Worm (Caenorhabditis elegans): ENCODE data around the gene F28B4.3.

ce11 chrX:3272580-3272979 is 37.4 kb upstream of the F28B4.3 start, which contains the start of gene K09C4.7:
- TF ChIP-seq mep-1 (tag; optimal IDR thresholded peaks at IDR 0.05), result no peak
- TF ChIP-seq nhr-76 (tag; optimal IDR thresholded peaks at IDR 0.05), result no peak
- TF ChIP-seq pha-4 (tag; optimal IDR thresholded peaks at IDR 0.05), result no peak
- no peak for TF ChIP-seq nhr-28 (tag; optimal IDR thresholded peaks at IDR 0.05)
- no peak for TF ChIP-seq unc-39 (tag; optimal IDR thresholded peaks at IDR 0.05)
- TF ChIP-seq snpc-4 (tag; optimal IDR thresholded peaks at IDR 0.05), result no peak
- TF ChIP-seq nhr-237 (tag; optimal IDR thresholded peaks at IDR 0.05), result no peak
- no peak for TF ChIP-seq lsy-2 (tag; optimal IDR thresholded peaks at IDR 0.05)
- no peak for TF ChIP-seq unc-62 (GFP tag; optimal IDR thresholded peaks at IDR 0.05)
- no peak for TF ChIP-seq nhr-12 (tag; optimal IDR thresholded peaks at IDR 0.05)
- no peak for TF ChIP-seq sptf-1 (tag; optimal IDR thresholded peaks at IDR 0.05)
- TF ChIP-seq ztf-11 (tag; optimal IDR thresholded peaks at IDR 0.05), result no peak

All from whole organism, mixed stage, embryonic.